Fruit fly (Drosophila melanogaster) whole organism, pupa: ENCODE measurements around the gene tbc.

Source experiments
- CG14655 ChIP-seq: fragments of 200-800 bp; sonication (Bioruptor generic); optimal IDR thresholded peaks from 3 replicates; lab custom pipeline; 2017; ENCODE audit warnings: mild to moderate bottlenecking, missing biosample characterization, missing genetic modification reagents, missing genetic modification characterization
- CG32121 ChIP-seq: fragments of 200-800 bp; sonication (Bioruptor generic); IDR thresholded peaks from 2 replicates; pipeline ENCODE4 v1.3.6; 2022; ENCODE audit warnings: missing biosample characterization, missing genetic modification characterization
- CG4496 ChIP-seq: fragments of 200-800 bp; sonication (Bioruptor generic); IDR thresholded peaks from 3 replicates; pipeline ENCODE4 v1.3.6; 2022; ENCODE audit warnings: missing biosample characterization, missing genetic modification characterization
- CG8159 ChIP-seq: fragments of 200-800 bp; sonication (Bioruptor generic); optimal IDR thresholded peaks from 3 replicates; lab custom pipeline; 2018; ENCODE audit warnings: missing biosample characterization, mild to moderate bottlenecking, missing genetic modification characterization, moderate library complexity
- Pif1A ChIP-seq: fragments of 200-800 bp; sonication (Bioruptor generic); optimal IDR thresholded peaks from 3 replicates; lab custom pipeline; 2016; ENCODE audit warnings: missing biosample characterization, missing genetic modification characterization
- Pif1B ChIP-seq: fragments of 200-800 bp; sonication (Bioruptor generic); optimal IDR thresholded peaks from 3 replicates; lab custom pipeline; 2016; ENCODE audit warnings: missing biosample characterization, missing genetic modification characterization
- fd96Ca ChIP-seq: fragments of 200-800 bp; sonication (Bioruptor generic); IDR thresholded peaks from 3 replicates; pipeline ENCODE4 v1.3.6; 2022; ENCODE audit warnings: missing biosample characterization, missing genetic modification characterization

DNA sequence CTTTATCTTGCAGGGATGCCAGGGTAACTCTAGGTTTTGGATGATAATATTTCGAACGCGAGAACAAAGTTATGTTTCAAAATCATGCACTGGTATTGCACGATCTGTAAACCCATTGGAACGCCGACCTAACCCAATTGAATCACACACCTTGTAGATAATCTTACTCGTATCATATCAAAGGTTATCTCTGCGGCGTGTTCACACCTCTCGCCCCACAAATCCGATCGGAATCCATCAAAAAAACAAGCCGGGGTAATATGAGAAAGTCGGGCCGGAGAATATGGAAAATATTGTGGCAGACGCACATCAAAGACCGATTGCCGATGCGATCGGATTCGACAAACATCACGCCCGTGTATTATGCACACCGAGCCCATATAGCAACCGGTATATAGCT, 46.0 kb downstream of the tbc start:
- TF ChIP-seq CG32121 (no peak), Pif1A (GFP tag; lab: Kevin White, UChicago) (no peak), CG8159 (tag; lab: Kevin White, UChicago) (no peak), CG14655 (GFP tag; lab: Kevin White, UChicago) (no peak), Pif1B (no peak), fd96Ca (GFP tag; lab: Robert Waterston, UW) (no peak), CG4496 (no peak)
